Worm (Caenorhabditis elegans) whole organism, late embryonic: Measurements from ENCODE around the gene C46H3.1.

ENCODE experiments used
- T23F11.4 ChIP-seq: fragments of 200-800 bp; sonication (Bioruptor generic); optimal IDR thresholded peaks from 2 replicates; lab custom pipeline; 2018; ENCODE audit warnings: mild to moderate bottlenecking, missing genetic modification characterization, missing compliant biosample characterization
- pha-4 ChIP-seq: fragments of 150-350 bp; optimal IDR thresholded peaks from 2 replicates; lab custom pipeline; 2018; ENCODE audit warnings: missing biosample characterization, missing genetic modification reagents, missing genetic modification characterization

DNA sequence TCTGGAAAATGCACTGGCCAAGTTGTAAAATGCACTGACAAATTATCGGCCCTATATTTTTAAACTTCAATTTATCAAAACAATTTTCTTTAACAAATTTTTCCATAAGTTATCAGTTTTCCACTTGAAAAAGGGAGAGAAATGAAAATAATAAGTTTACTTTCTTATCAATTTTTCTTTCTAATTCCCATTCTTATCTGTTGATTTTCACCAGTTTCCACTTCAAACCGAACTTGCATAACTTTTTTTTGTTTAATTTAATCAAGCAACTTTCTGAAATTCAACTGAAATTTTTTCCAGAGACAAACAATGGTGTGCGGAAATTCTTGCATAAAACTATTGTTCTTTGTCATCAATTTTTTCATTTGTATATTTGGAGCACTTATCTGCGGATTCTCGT is 36.5 kb downstream of the C46H3.1 start, which contains the start of gene tsp-9:
- TF ChIP-seq pha-4 (tag; lab: Kevin White, UChicago) (no peak), T23F11.4 (GFP tag; lab: Kevin White, UChicago) (no peak)
